Fruit fly (Drosophila melanogaster): ENCODE results near the gene Hipk.

The Hipk gene

dm6 chr3L:505782-506408, 37.0 kb upstream of the Hipk start (continued):
- TF ChIP-seq phol (tag; optimal IDR thresholded peaks at IDR 0.05) (peak; percentile 62), CG1602 (GFP tag; optimal IDR thresholded peaks at IDR 0.05) (peak; percentile 77), Mad (GFP tag; optimal IDR thresholded peaks at IDR 0.05) (peak; percentile 72), CG1529 (GFP tag; optimal IDR thresholded peaks at IDR 0.05) (no peak), Hr39 (optimal IDR thresholded peaks at IDR 0.05) (no peak), CG11504 (tag; optimal IDR thresholded peaks at IDR 0.05) (peak; percentile 70), GATAe (GFP tag; conservative IDR thresholded peaks at IDR 0.05) (no peak), CG15011 (GFP tag; optimal IDR thresholded peaks at IDR 0.05) (no peak), sens-2 (GFP tag; IDR thresholded peaks at IDR 0.05) (peak; percentile 66), dmrt11E (tag; optimal IDR thresholded peaks at IDR 0.05) (peak; percentile 63), Awh (GFP tag; IDR thresholded peaks at IDR 0.05) (peak; percentile 48; the same call in 1 of the 2 replicates), CG3726 (GFP tag; IDR thresholded peaks at IDR 0.05) (peak; percentile 72; the same call in 2 of the 3 replicates), CG2199 (GFP tag; IDR thresholded peaks at IDR 0.05) (peak; percentile 93), Ets65A (GFP tag) (peak; percentile 99), sc (optimal IDR thresholded peaks at IDR 0.05) (no peak), sc (GFP tag; optimal IDR thresholded peaks at IDR 0.05) (peak; percentile 17), caup (GFP tag; optimal IDR thresholded peaks at IDR 0.05; ENCODE audit: severe bottlenecking) (peak; percentile 55), E2f2 (GFP tag; IDR thresholded peaks at IDR 0.05) (peak; percentile 27; the same call in 1 of the 2 replicates), CG14860 (GFP tag; IDR thresholded peaks at IDR 0.05; ENCODE audit: partially characterized antibody) (no peak), Taf1 (GFP tag; IDR thresholded peaks at IDR 0.05) (no peak; the same call in 1 of the 2 replicates), ewg (GFP tag; optimal IDR thresholded peaks at IDR 0.05) (peak; percentile 61), p53 (GFP tag; optimal IDR thresholded peaks at IDR 0.05) (peak; percentile 76), sd (tag; optimal IDR thresholded peaks at IDR 0.05) (no peak), CG9215 (GFP tag; IDR thresholded peaks at IDR 0.05) (peak; percentile 65), ato (GFP tag; IDR thresholded peaks at IDR 0.05; ENCODE audit: partially characterized antibody) (no peak), h (optimal IDR thresholded peaks at IDR 0.05) (no peak), CG42726 (GFP tag; IDR thresholded peaks at IDR 0.05; ENCODE audit: partially characterized antibody) (peak; percentile 62; the same call in 1 of the 2 replicates), CG12391 (tag; optimal IDR thresholded peaks at IDR 0.05) (no peak), MBD-R2 (GFP tag; IDR thresholded peaks at IDR 0.05) (no peak), CG9609 (GFP tag; optimal IDR thresholded peaks at IDR 0.05) (peak; percentile 79), cwo (GFP tag; optimal IDR thresholded peaks at IDR 0.05) (no peak), CG10654 (GFP tag; optimal IDR thresholded peaks at IDR 0.05) (peak; percentile 50), ara (GFP tag; IDR thresholded peaks at IDR 0.05) (0 out of 2 replicates have a peak, but pooled peaks have one; percentile 45), CG34224 (GFP tag; IDR thresholded peaks at IDR 0.05; ENCODE audit: partially characterized antibody) (no peak), corto (GFP tag; optimal IDR thresholded peaks at IDR 0.05) (no peak), HLH4C (GFP tag; IDR thresholded peaks at IDR 0.05; ENCODE audit: partially characterized antibody) (no peak), CG7745 (tag; optimal IDR thresholded peaks at IDR 0.05) (no peak), sqz (GFP tag; optimal IDR thresholded peaks at IDR 0.05) (no peak), vfl (GFP tag; optimal IDR thresholded peaks at IDR 0.05) (peak; percentile 40), lov (optimal IDR thresholded peaks at IDR 0.05) (no peak), lov (GFP tag; IDR thresholded peaks at IDR 0.05) (peak; percentile 71; the same call in 2 of the 3 replicates), ash1 (GFP tag; optimal IDR thresholded peaks at IDR 0.05) (no peak), gsb (GFP tag; IDR thresholded peaks at IDR 0.05) (peak; percentile 64), Doc3 (GFP tag; IDR thresholded peaks at IDR 0.05; ENCODE audit: partially characterized antibody) (no peak), CG12236 (GFP tag; optimal IDR thresholded peaks at IDR 0.05) (peak; percentile 56), Dek (tag; optimal IDR thresholded peaks at IDR 0.05) (peak; percentile 23), org-1 (GFP tag; optimal IDR thresholded peaks at IDR 0.05) (no peak), pan (optimal IDR thresholded peaks at IDR 0.05) (no peak), pan (GFP tag; optimal IDR thresholded peaks at IDR 0.05 in 1 of 2, IDR thresholded peaks at IDR 0.05 in 1 of 2) (peak in 1 of 2 experiments; percentile 76), crc (GFP tag; optimal IDR thresholded peaks at IDR 0.05) (peak; percentile 19), dati (GFP tag; IDR thresholded peaks at IDR 0.05) (no peak)

Data from whole organism, embryonic.